Fruit fly (Drosophila melanogaster): ENCODE results near the gene CG3740.

The CG3740 gene

DNA sequence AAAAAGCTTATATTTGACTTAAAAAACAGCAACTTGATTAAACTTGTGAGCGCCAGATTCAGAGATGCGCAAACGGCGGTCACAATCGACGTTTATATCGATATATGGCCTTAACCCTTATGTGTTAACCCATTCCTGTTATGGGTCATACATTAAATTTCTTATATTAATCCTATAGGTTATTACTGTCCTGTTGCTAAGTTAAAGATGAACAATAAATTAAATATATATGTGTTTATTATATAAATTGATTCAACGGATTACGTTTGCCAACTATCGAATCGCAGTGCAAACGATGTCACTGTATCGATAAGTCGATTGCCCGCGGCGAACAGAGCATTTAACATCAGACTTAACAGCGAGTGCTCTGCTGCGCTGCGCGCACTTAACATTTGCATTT, at the start of gene CG3740, which contains the start of gene hfw (continued):
- no peak for TF ChIP-seq spab (GFP tag; optimal IDR thresholded peaks at IDR 0.05)
- TF ChIP-seq CG10631 (GFP tag; optimal IDR thresholded peaks at IDR 0.05) = peak; percentile 80
- no peak for TF ChIP-seq CG32006 (GFP tag; optimal IDR thresholded peaks at IDR 0.05)
- TF ChIP-seq CG10669 (GFP tag; optimal IDR thresholded peaks at IDR 0.05) = no peak
- TF ChIP-seq pdm3 (GFP tag; optimal IDR thresholded peaks at IDR 0.05) = no peak
- TF ChIP-seq CG6792 (GFP tag; optimal IDR thresholded peaks at IDR 0.05) = peak; percentile 53
- TF ChIP-seq CG8319 (GFP tag; optimal IDR thresholded peaks at IDR 0.05) = peak; percentile 25
- no peak for TF ChIP-seq topi (GFP tag; optimal IDR thresholded peaks at IDR 0.05)

DNA sequence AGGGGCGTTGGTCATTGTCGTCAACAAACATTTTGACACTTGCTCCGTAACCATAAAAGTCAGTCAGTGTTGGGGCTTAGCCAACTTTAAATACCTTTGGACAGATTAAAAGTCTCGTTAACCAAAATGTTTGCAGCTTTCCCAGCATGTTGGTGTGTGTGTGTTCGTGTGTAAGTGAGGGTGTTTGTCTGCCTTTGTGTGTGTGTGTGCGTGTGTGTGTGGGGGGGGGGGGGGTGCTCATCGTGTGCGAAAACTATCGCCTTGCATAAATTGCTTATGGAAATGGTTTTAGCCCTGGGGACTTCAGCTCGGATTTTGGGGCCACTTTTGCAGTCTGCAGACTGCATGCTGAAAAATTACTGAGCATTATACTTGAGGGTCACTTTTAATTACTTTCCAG, 45.8 kb upstream of the CG3740 start:
- no peak for TF ChIP-seq CG6808 (GFP tag; optimal IDR thresholded peaks at IDR 0.05)
- no peak for TF ChIP-seq Hr38 (GFP tag; optimal IDR thresholded peaks at IDR 0.05)

DNA sequence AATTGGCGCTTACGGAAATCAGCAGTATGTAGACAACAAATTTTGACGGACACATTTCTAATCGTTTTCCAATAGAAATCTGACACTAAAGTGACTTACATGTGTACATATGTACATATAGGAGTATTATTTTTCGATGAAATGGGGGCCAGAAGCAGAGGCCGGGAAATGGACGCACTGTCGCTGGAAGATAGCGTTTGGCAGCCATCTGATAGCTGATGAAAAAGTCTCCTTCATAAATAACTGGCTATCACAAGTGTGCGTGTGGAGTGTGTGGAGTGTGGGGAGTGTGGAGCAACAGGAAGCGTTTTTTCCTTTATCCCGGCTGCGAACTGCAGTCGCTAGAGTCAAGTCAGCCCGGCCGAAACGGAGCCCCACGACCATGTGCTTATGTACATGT, 41.0 kb upstream of the CG3740 start, which contains the start of gene CG3795:
Gene CG3795 (minus strand): TSS at position 101 of the 400 bp plus-strand sequence.
- TF ChIP-seq CG3919 (GFP tag; optimal IDR thresholded peaks at IDR 0.05) (no peak), dsx (GFP tag; optimal IDR thresholded peaks at IDR 0.05; ENCODE audit: poor library complexity, severe bottlenecking) (no peak), fkh (GFP tag; optimal IDR thresholded peaks at IDR 0.05) (no peak), esn (GFP tag; optimal IDR thresholded peaks at IDR 0.05) (no peak), CG16779 (tag; optimal IDR thresholded peaks at IDR 0.05) (no peak), svp (GFP tag) (no peak), Ets96B (tag; optimal IDR thresholded peaks at IDR 0.05) (no peak), pdm3 (GFP tag; optimal IDR thresholded peaks at IDR 0.05) (no peak), net (GFP tag; optimal IDR thresholded peaks at IDR 0.05) (no peak), topi (GFP tag; optimal IDR thresholded peaks at IDR 0.05) (no peak), fd85E (GFP tag; optimal IDR thresholded peaks at IDR 0.05) (no peak), Sox15 (GFP tag; optimal IDR thresholded peaks at IDR 0.05) (no peak)

DNA sequence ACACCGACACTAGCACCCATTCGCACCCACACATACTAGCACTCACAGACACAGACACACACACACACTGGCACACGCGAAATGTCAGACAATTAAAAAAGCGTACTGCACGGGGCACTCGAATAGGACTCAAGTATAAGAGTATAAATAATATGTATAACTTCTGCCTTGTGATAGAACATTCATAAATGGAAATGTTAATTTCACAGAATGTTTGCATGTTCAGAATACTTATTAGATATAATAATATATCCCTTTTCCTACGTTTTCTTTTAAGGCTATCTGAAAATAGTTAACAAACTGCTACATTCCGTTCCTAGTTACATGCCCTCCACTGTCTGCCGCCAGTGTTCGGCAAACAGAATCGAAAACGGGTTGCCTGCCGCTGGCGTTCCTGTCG, 36.8 kb upstream of the CG3740 start:
- TF ChIP-seq CG11902 (GFP tag; optimal IDR thresholded peaks at IDR 0.05) (no peak), Blimp-1 (GFP tag; optimal IDR thresholded peaks at IDR 0.05) (no peak), Hr4 (GFP tag; optimal IDR thresholded peaks at IDR 0.05) (no peak), CG6792 (GFP tag; optimal IDR thresholded peaks at IDR 0.05) (no peak), pdm3 (GFP tag; optimal IDR thresholded peaks at IDR 0.05) (no peak), CG8632 (GFP tag; optimal IDR thresholded peaks at IDR 0.05) (no peak), CG6808 (GFP tag; optimal IDR thresholded peaks at IDR 0.05) (peak; percentile 50), cyc (GFP tag; optimal IDR thresholded peaks at IDR 0.05) (peak; percentile 4), Hr38 (GFP tag; optimal IDR thresholded peaks at IDR 0.05) (no peak), Eip75B (GFP tag; optimal IDR thresholded peaks at IDR 0.05) (peak; percentile 27), OdsH (GFP tag; optimal IDR thresholded peaks at IDR 0.05) (no peak), CG8119 (GFP tag; IDR thresholded peaks at IDR 0.05) (no peak), CG10631 (GFP tag; optimal IDR thresholded peaks at IDR 0.05) (no peak), topi (GFP tag; optimal IDR thresholded peaks at IDR 0.05) (peak; percentile 32), CG3919 (GFP tag; optimal IDR thresholded peaks at IDR 0.05) (no peak), CG34406 (GFP tag; optimal IDR thresholded peaks at IDR 0.05) (no peak), fd85E (GFP tag; optimal IDR thresholded peaks at IDR 0.05) (no peak), CG7368 (GFP tag; optimal IDR thresholded peaks at IDR 0.05) (no peak), Ets96B (tag; optimal IDR thresholded peaks at IDR 0.05) (peak; percentile 50), CG1621 (tag; optimal IDR thresholded peaks at IDR 0.05) (no peak), Eip78C (GFP tag) (peak; percentile 16), vri (GFP tag; optimal IDR thresholded peaks at IDR 0.05) (no peak), ss (GFP tag; optimal IDR thresholded peaks at IDR 0.05) (no peak), CG4318 (GFP tag; optimal IDR thresholded peaks at IDR 0.05) (no peak), dsx (GFP tag; optimal IDR thresholded peaks at IDR 0.05; ENCODE audit: poor library complexity, severe bottlenecking) (no peak), CG10669 (GFP tag; optimal IDR thresholded peaks at IDR 0.05) (peak; percentile 39), CG31627 (GFP tag; optimal IDR thresholded peaks at IDR 0.05) (no peak), svp (GFP tag) (peak; percentile 55), Lpt (GFP tag; optimal IDR thresholded peaks at IDR 0.05) (no peak), salr (GFP tag; optimal IDR thresholded peaks at IDR 0.05) (no peak), fkh (GFP tag; optimal IDR thresholded peaks at IDR 0.05) (no peak), Met (GFP tag; optimal IDR thresholded peaks at IDR 0.05) (no peak), CG15336 (GFP tag; IDR thresholded peaks at IDR 0.05) (0 out of 2 replicates have a peak, but pooled peaks have one; percentile 9), spab (GFP tag; optimal IDR thresholded peaks at IDR 0.05) (peak; percentile 42), net (GFP tag; optimal IDR thresholded peaks at IDR 0.05) (no peak), Gug (GFP tag; IDR thresholded peaks at IDR 0.05) (no peak), eg (GFP tag; IDR thresholded peaks at IDR 0.05) (no peak), CG8319 (GFP tag; optimal IDR thresholded peaks at IDR 0.05) (no peak)
